Worm (Caenorhabditis elegans): Measurements from ENCODE around the gene srx-118.

ce11 chrII:12481645-12482044 lies 44.0 kb upstream of the srx-118 start:
- TF ChIP-seq hmbx-1 (tag; optimal IDR thresholded peaks at IDR 0.05) (no peak), flt-1 (GFP tag; IDR thresholded peaks at IDR 0.05) (no peak), ama-1 (optimal IDR thresholded peaks at IDR 0.05) (no peak), tbx-37 (GFP tag; conservative IDR thresholded peaks at IDR 0.05) (no peak), hnd-1 (tag; optimal IDR thresholded peaks at IDR 0.05) (no peak), scrt-1 (GFP tag; IDR thresholded peaks at IDR 0.05) (no peak), aly-1 (tag; optimal IDR thresholded peaks at IDR 0.05) (no peak), B0310.2 (tag; optimal IDR thresholded peaks at IDR 0.05) (no peak), ceh-13 (GFP tag; optimal IDR thresholded peaks at IDR 0.05) (no peak), ceh-36 (tag; optimal IDR thresholded peaks at IDR 0.05) (no peak), F13C5.2 (tag; optimal IDR thresholded peaks at IDR 0.05) (no peak), hmg-4 (GFP tag; optimal IDR thresholded peaks at IDR 0.05) (no peak), tbx-11 (GFP tag; IDR thresholded peaks at IDR 0.05) (no peak), sea-1 (GFP tag; conservative IDR thresholded peaks at IDR 0.05) (no peak)

All from whole organism, early embryonic.